Fruit fly (Drosophila melanogaster) whole organism, embryonic: ENCODE results near the gene CG5966.

Experiments used
- Adf1 ChIP-seq: fragments of 200-800 bp; sonication (Bioruptor generic); IDR thresholded peaks from 2 replicates; pipeline ENCODE4 v1.3.6; 2022; ENCODE audit warnings: missing biosample characterization, missing genetic modification characterization
- Blimp-1 ChIP-seq: fragments of 200-800 bp; sonication (Bioruptor generic); optimal IDR thresholded peaks from 3 replicates; lab custom pipeline; 2018; ENCODE audit warnings: missing biosample characterization, missing genetic modification characterization, mild to moderate bottlenecking, moderate library complexity, missing genetic modification reagents
- CG10209 ChIP-seq: fragments of 200-800 bp; sonication (Bioruptor generic); optimal IDR thresholded peaks from 3 replicates; lab custom pipeline; 2017; ENCODE audit warnings: missing biosample characterization, mild to moderate bottlenecking, missing genetic modification characterization, missing genetic modification reagents
- CG10267 ChIP-seq: fragments of 200-800 bp; sonication (Bioruptor generic); optimal IDR thresholded peaks from 2 replicates; lab custom pipeline; 2018; ENCODE audit warnings: missing biosample characterization, mild to moderate bottlenecking, missing genetic modification characterization, moderate library complexity
- CG11247 ChIP-seq: fragments of 200-800 bp; sonication (Bioruptor generic); IDR thresholded peaks from 2 replicates; pipeline ENCODE4 v1.3.6; 2022; ENCODE audit warnings: missing biosample characterization, missing genetic modification characterization
- CG13287 ChIP-seq: fragments of 200-800 bp; sonication (Bioruptor generic); IDR thresholded peaks from 2 replicates; pipeline ENCODE4 v1.3.6; 2022; ENCODE audit warnings: missing biosample characterization, missing genetic modification characterization; ENCODE audit not compliant: partially characterized antibody
- CG13624 ChIP-seq: fragments of 200-800 bp; sonication (Bioruptor generic); optimal IDR thresholded peaks from 2 replicates; lab custom pipeline; 2016; ENCODE audit warnings: missing biosample characterization, missing genetic modification characterization
- CG14710 ChIP-seq: fragments of 200-800 bp; sonication (Bioruptor generic); optimal IDR thresholded peaks from 3 replicates; lab custom pipeline; 2019; ENCODE audit warnings: missing biosample characterization, mild to moderate bottlenecking, missing genetic modification characterization, moderate library complexity
- CG15073 ChIP-seq: fragments of 200-800 bp; sonication (Bioruptor generic); optimal IDR thresholded peaks from 2 replicates; lab custom pipeline; 2016; ENCODE audit warnings: missing biosample characterization, missing genetic modification characterization
- CG15696 ChIP-seq: fragments of 200-800 bp; sonication (Bioruptor generic); optimal IDR thresholded peaks from 2 replicates; lab custom pipeline; 2019; ENCODE audit warnings: missing biosample characterization, mild to moderate bottlenecking, missing genetic modification characterization, moderate library complexity
- CG17328 ChIP-seq: fragments of 200-800 bp; sonication (Bioruptor generic); IDR thresholded peaks from 2 replicates; pipeline ENCODE4 v1.3.6; 2022; ENCODE audit warnings: missing biosample characterization, missing genetic modification characterization
- CG31365 ChIP-seq: fragments of 200-800 bp; sonication (Bioruptor generic); optimal IDR thresholded peaks from 2 replicates; lab custom pipeline; 2018; ENCODE audit warnings: missing biosample characterization, mild to moderate bottlenecking, missing genetic modification characterization
- CG4282 ChIP-seq: fragments of 200-800 bp; sonication (Bioruptor generic); optimal IDR thresholded peaks from 2 replicates; lab custom pipeline; 2016; ENCODE audit warnings: missing biosample characterization, missing genetic modification characterization
- CG4328 ChIP-seq: fragments of 200-800 bp; sonication (Bioruptor generic); optimal IDR thresholded peaks from 3 replicates; lab custom pipeline; 2017; ENCODE audit warnings: missing biosample characterization, missing genetic modification reagents, missing genetic modification characterization
- CG4404 ChIP-seq: fragments of 200-800 bp; sonication (Bioruptor generic); IDR thresholded peaks from 2 replicates; pipeline ENCODE4 v1.3.6; 2022; ENCODE audit warnings: missing biosample characterization, missing genetic modification characterization
- CG4424 ChIP-seq: fragments of 200-800 bp; sonication (Bioruptor generic); optimal IDR thresholded peaks from 3 replicates; lab custom pipeline; 2016; ENCODE audit warnings: missing biosample characterization, missing genetic modification characterization
- CG4617 ChIP-seq: fragments of 200-800 bp; sonication (Bioruptor generic); optimal IDR thresholded peaks from 3 replicates; lab custom pipeline; 2016; ENCODE audit warnings: missing biosample characterization, missing genetic modification characterization, borderline replicate concordance
- CG6654 ChIP-seq: fragments of 200-800 bp; sonication (Bioruptor generic); optimal IDR thresholded peaks from 2 replicates; lab custom pipeline; 2017; ENCODE audit warnings: missing biosample characterization, mild to moderate bottlenecking, missing genetic modification characterization
- CG6765 ChIP-seq: fragments of 200-800 bp; sonication (Bioruptor generic); optimal IDR thresholded peaks from 3 replicates; lab custom pipeline; 2017; ENCODE audit warnings: missing biosample characterization, mild to moderate bottlenecking, missing genetic modification characterization
- CG7271 ChIP-seq: fragments of 200-800 bp; sonication (Bioruptor generic); optimal IDR thresholded peaks from 2 replicates; lab custom pipeline; 2018; ENCODE audit warnings: missing biosample characterization, mild to moderate bottlenecking, missing genetic modification characterization, moderate library complexity
- CG8765 ChIP-seq: fragments of 200-800 bp; sonication (Bioruptor generic); IDR thresholded peaks from 2 replicates; pipeline ENCODE4 v1.3.6; 2022; ENCODE audit warnings: missing biosample characterization, missing genetic modification characterization
- CG9817 ChIP-seq: fragments of 200-800 bp; sonication (Bioruptor generic); optimal IDR thresholded peaks from 2 replicates; lab custom pipeline; 2018; ENCODE audit warnings: missing biosample characterization, mild to moderate bottlenecking, missing genetic modification characterization, moderate library complexity
- Dip3 ChIP-seq: fragments of 200-800 bp; sonication (Bioruptor generic); optimal IDR thresholded peaks from 3 replicates; lab custom pipeline; 2016; ENCODE audit warnings: missing biosample characterization, missing genetic modification characterization
- Dll ChIP-seq: fragments of 200-800 bp; sonication (Bioruptor generic); IDR thresholded peaks from 4 replicates; pipeline ENCODE4 v1.3.6; 2022; ENCODE audit warnings: missing biosample characterization, missing genetic modification characterization; ENCODE audit not compliant: partially characterized antibody
- Ets97D ChIP-seq: fragments of 200-800 bp; sonication (Bioruptor generic); optimal IDR thresholded peaks from 3 replicates; lab custom pipeline; 2016; ENCODE audit warnings: missing biosample characterization, missing genetic modification characterization
- Fer1 ChIP-seq: fragments of 200-800 bp; sonication (Bioruptor generic); optimal IDR thresholded peaks from 2 replicates; lab custom pipeline; 2017; ENCODE audit warnings: missing biosample characterization, mild to moderate bottlenecking, missing genetic modification characterization
- Fer2 ChIP-seq: fragments of 200-800 bp; sonication (Bioruptor generic); optimal IDR thresholded peaks from 2 replicates; lab custom pipeline; 2018; ENCODE audit warnings: missing biosample characterization, mild to moderate bottlenecking, missing genetic modification characterization, moderate library complexity
- HHEX ChIP-seq: fragments of 200-800 bp; sonication (Bioruptor generic); optimal IDR thresholded peaks from 3 replicates; lab custom pipeline; 2017; ENCODE audit warnings: missing biosample characterization, mild to moderate bottlenecking, missing genetic modification characterization, missing genetic modification reagents
- Hmx ChIP-seq: fragments of 200-800 bp; sonication (Bioruptor generic); optimal IDR thresholded peaks from 2 replicates; lab custom pipeline; 2016; ENCODE audit warnings: missing biosample characterization, missing genetic modification characterization
- MTF-1 ChIP-seq: fragments of 200-800 bp; sonication (Bioruptor generic); optimal IDR thresholded peaks from 2 replicates; lab custom pipeline; 2018; ENCODE audit warnings: missing biosample characterization, mild to moderate bottlenecking, missing genetic modification characterization, borderline replicate concordance
- NK7.1 ChIP-seq: fragments of 200-800 bp; sonication (Bioruptor generic); optimal IDR thresholded peaks from 3 replicates; lab custom pipeline; 2016; ENCODE audit warnings: missing biosample characterization, missing genetic modification characterization
- Sry-β ChIP-seq: fragments of 200-800 bp; sonication (Bioruptor generic); optimal IDR thresholded peaks from 2 replicates; lab custom pipeline; 2018; ENCODE audit warnings: missing biosample characterization, mild to moderate bottlenecking, missing genetic modification characterization, moderate library complexity
- Stat92E ChIP-seq, 3 experiments: fragments of >200 bp in 2 of 3; fragments of 200-800 bp in 1 of 3; sonication (Bioruptor generic) in 1 of 3; optimal IDR thresholded peaks; 2 replicates each; lab custom pipeline; 2017 to 2019; ENCODE audit warnings: missing biosample characterization in 3 of 3, missing genetic modification characterization in 3 of 3, mild to moderate bottlenecking in 1 of 3, moderate library complexity in 1 of 3
- Vsx1 ChIP-seq: fragments of 200-800 bp; sonication (Bioruptor generic); optimal IDR thresholded peaks from 2 replicates; lab custom pipeline; 2017; ENCODE audit warnings: missing biosample characterization, mild to moderate bottlenecking, missing genetic modification characterization, missing genetic modification reagents
- al ChIP-seq: fragments of 200-800 bp; sonication (Bioruptor generic); IDR thresholded peaks from 2 replicates; pipeline ENCODE4 v1.3.6; 2022; ENCODE audit warnings: missing biosample characterization, missing genetic modification characterization
- btn ChIP-seq: fragments of 200-800 bp; sonication (Bioruptor generic); optimal IDR thresholded peaks from 2 replicates; lab custom pipeline; 2016; ENCODE audit warnings: missing biosample characterization, missing genetic modification characterization
- ewg ChIP-seq: fragments of 200-800 bp; sonication (Bioruptor generic); optimal IDR thresholded peaks from 3 replicates; lab custom pipeline; 2017; ENCODE audit warnings: mild to moderate bottlenecking, missing biosample characterization, missing genetic modification reagents, missing genetic modification characterization
- grn ChIP-seq: fragments of 200-800 bp; sonication (Bioruptor generic); optimal IDR thresholded peaks from 3 replicates; lab custom pipeline; 2017; ENCODE audit warnings: missing biosample characterization, missing genetic modification characterization
- hth ChIP-seq: fragments of >200 bp; optimal IDR thresholded peaks from 2 replicates; lab custom pipeline; 2017; ENCODE audit warnings: inconsistent platforms
- lbe ChIP-seq: fragments of 200-800 bp; sonication (Bioruptor generic); optimal IDR thresholded peaks from 2 replicates; lab custom pipeline; 2016; ENCODE audit warnings: missing biosample characterization, mild to moderate bottlenecking, missing genetic modification characterization
- nau ChIP-seq: fragments of 200-800 bp; sonication (Bioruptor generic); optimal IDR thresholded peaks from 3 replicates; lab custom pipeline; 2017; ENCODE audit warnings: missing biosample characterization, mild to moderate bottlenecking, missing genetic modification characterization, missing genetic modification reagents
- nmo ChIP-seq: fragments of 200-800 bp; sonication (Bioruptor generic); optimal IDR thresholded peaks from 2 replicates; lab custom pipeline; 2018; ENCODE audit warnings: missing biosample characterization, mild to moderate bottlenecking, missing genetic modification characterization, moderate library complexity
- nom ChIP-seq: fragments of 200-800 bp; sonication (Bioruptor generic); optimal IDR thresholded peaks from 2 replicates; lab custom pipeline; 2017; ENCODE audit warnings: missing biosample characterization, missing genetic modification characterization, mild to moderate bottlenecking, moderate library complexity, missing genetic modification reagents
- pb ChIP-seq: fragments of 200-800 bp; sonication (Bioruptor generic); optimal IDR thresholded peaks from 3 replicates; lab custom pipeline; 2016; ENCODE audit warnings: missing biosample characterization, missing genetic modification characterization
- pros ChIP-seq: fragments of 200-800 bp; sonication (Bioruptor generic); optimal IDR thresholded peaks from 3 replicates; lab custom pipeline; 2019; ENCODE audit warnings: missing biosample characterization, mild to moderate bottlenecking, missing genetic modification characterization, moderate library complexity
- repo ChIP-seq: fragments of 200-800 bp; sonication (Bioruptor generic); optimal IDR thresholded peaks from 2 replicates; lab custom pipeline; 2016; ENCODE audit warnings: missing biosample characterization, missing genetic modification characterization
- stwl ChIP-seq: fragments of 200-800 bp; sonication (Bioruptor generic); optimal IDR thresholded peaks from 3 replicates; lab custom pipeline; 2018; ENCODE audit warnings: missing biosample characterization, mild to moderate bottlenecking, missing genetic modification characterization, moderate library complexity
- toy ChIP-seq: fragments of 200-800 bp; sonication (Bioruptor generic); IDR thresholded peaks from 2 replicates; pipeline ENCODE4 v1.3.6; 2022; ENCODE audit warnings: missing biosample characterization, missing genetic modification characterization
- tx ChIP-seq: fragments of 200-800 bp; sonication (Bioruptor generic); optimal IDR thresholded peaks from 2 replicates; lab custom pipeline; 2016; ENCODE audit warnings: missing biosample characterization, missing genetic modification characterization
- zfh2 ChIP-seq: fragments of 200-800 bp; sonication (Bioruptor generic); optimal IDR thresholded peaks from 2 replicates; lab custom pipeline; 2016; ENCODE audit warnings: missing biosample characterization, missing genetic modification characterization

The CG5966 gene

DNA sequence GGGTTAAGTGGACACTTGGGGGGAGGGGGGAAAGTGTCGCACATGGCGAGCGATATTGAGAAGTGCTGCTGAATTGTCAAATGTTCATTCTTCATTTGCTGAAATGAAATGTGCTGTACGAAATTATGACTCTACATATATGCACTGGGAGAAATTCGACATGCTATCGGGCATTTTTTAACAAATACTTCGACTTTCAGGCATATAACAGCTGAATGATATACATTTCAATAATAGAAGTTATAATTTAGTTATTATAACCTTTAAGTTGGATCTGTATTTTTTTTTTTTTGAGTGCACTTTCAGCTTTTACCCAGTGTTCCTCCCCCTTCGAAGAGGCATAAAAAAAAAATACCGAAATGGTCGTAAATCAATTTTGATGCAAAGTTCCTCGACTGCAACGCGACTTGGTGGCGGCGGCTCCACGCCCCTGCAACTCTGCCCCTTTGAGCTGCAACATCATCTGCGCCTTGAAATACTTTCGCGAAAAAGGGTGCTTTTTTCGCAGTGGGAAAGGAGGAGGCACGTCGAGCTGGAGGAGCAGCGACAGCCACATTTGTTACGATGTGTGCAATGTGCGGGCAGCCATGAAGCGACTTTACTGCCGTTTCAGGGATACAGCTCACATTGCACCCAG is 15.1 kb upstream of the CG5966 start (continued):
- TF ChIP-seq CG11247 (GFP tag; lab: Robert Waterston, UW) (no peak), MTF-1 (GFP tag; lab: Kevin White, UChicago) (no peak), tx (no peak), Ets97D (no peak), CG15073 (no peak), CG14710 (tag; lab: Kevin White, UChicago) (peak; percentile 40), repo (no peak), CG15696 (tag; lab: Kevin White, UChicago) (no peak), Dll (GFP tag; lab: Robert Waterston, UW) (no peak), ewg (no peak), Dip3 (GFP tag; lab: Kevin White, UChicago) (no peak), lbe (GFP tag; lab: Kevin White, UChicago) (no peak), CG13287 (GFP tag; lab: Robert Waterston, UW) (no peak), CG4424 (GFP tag; lab: Kevin White, UChicago) (peak; percentile 58), pros (no peak), nau (no peak), CG7271 (tag; lab: Kevin White, UChicago) (no peak), NK7.1 (GFP tag; lab: Kevin White, UChicago) (no peak), CG4404 (GFP tag; lab: Robert Waterston, UW) (no peak), nom (GFP tag; lab: Kevin White, UChicago) (peak; percentile 41), Sry-β (GFP tag; lab: Kevin White, UChicago) (no peak), toy (GFP tag; lab: Robert Waterston, UW) (no peak), CG10267 (tag; lab: Kevin White, UChicago) (peak; percentile 20), Blimp-1 (peak; percentile 48), stwl (tag; lab: Kevin White, UChicago) (no peak), CG17328 (GFP tag; lab: Robert Waterston, UW) (peak; percentile 47; the same call in 1 of the 2 replicates), Stat92E (GFP tag; optimal IDR thresholded peaks at IDR 0.05; lab: Kevin White, UChicago) (no peak), btn (no peak), Hmx (GFP tag; lab: Kevin White, UChicago) (no peak), CG6765 (no peak), zfh2 (GFP tag; lab: Kevin White, UChicago) (no peak), hth (lab: Kevin White, UChicago) (no peak), CG4282 (no peak), HHEX (GFP tag; lab: Kevin White, UChicago) (no peak), CG4328 (no peak), CG9817 (no peak), grn (GFP tag; lab: Kevin White, UChicago) (no peak), CG6654 (no peak), CG13624 (no peak), CG4617 (GFP tag; lab: Kevin White, UChicago) (no peak), pb (GFP tag; lab: Kevin White, UChicago) (no peak), CG8765 (no peak), al (GFP tag; lab: Robert Waterston, UW) (no peak), Fer2 (no peak), CG31365 (tag; lab: Kevin White, UChicago) (no peak), CG10209 (GFP tag; lab: Kevin White, UChicago) (no peak), Vsx1 (GFP tag; lab: Kevin White, UChicago) (no peak), nmo (GFP tag; lab: Kevin White, UChicago) (no peak), Adf1 (no peak), Fer1 (GFP tag; lab: Kevin White, UChicago) (no peak)
